Fruit fly (Drosophila melanogaster) whole organism, embryonic: ENCODE results near the gene yin.

Source experiments
- Adf1 ChIP-seq: fragments of 200-800 bp; sonication (Bioruptor generic); IDR thresholded peaks from 2 replicates; pipeline ENCODE4 v1.3.6; 2022; ENCODE audit warnings: missing biosample characterization, missing genetic modification characterization
- CG10209 ChIP-seq: fragments of 200-800 bp; sonication (Bioruptor generic); optimal IDR thresholded peaks from 3 replicates; lab custom pipeline; 2017; ENCODE audit warnings: missing biosample characterization, mild to moderate bottlenecking, missing genetic modification characterization, missing genetic modification reagents
- CG1024 ChIP-seq: fragments of 200-800 bp; sonication (Bioruptor generic); IDR thresholded peaks from 2 replicates; pipeline ENCODE4 v1.3.6; 2022; ENCODE audit warnings: missing biosample characterization, missing genetic modification characterization
- CG10959 ChIP-seq: fragments of 200-800 bp; sonication (Bioruptor generic); IDR thresholded peaks from 2 replicates; pipeline ENCODE4 v1.3.6; 2022; ENCODE audit warnings: missing biosample characterization, missing genetic modification characterization
- CG10979 ChIP-seq: fragments of 200-800 bp; sonication (Bioruptor generic); optimal IDR thresholded peaks from 2 replicates; lab custom pipeline; 2018; ENCODE audit warnings: missing biosample characterization, mild to moderate bottlenecking, missing genetic modification characterization, moderate library complexity
- CG11398 ChIP-seq: fragments of 200-800 bp; sonication (Bioruptor generic); optimal IDR thresholded peaks from 2 replicates; lab custom pipeline; 2016; ENCODE audit warnings: missing biosample characterization, missing genetic modification characterization
- CG11504 ChIP-seq: fragments of 200-800 bp; sonication (Bioruptor generic); optimal IDR thresholded peaks from 3 replicates; lab custom pipeline; 2019; ENCODE audit warnings: missing biosample characterization, mild to moderate bottlenecking, missing genetic modification characterization, moderate library complexity
- CG1233 ChIP-seq: fragments of 200-800 bp; sonication (Bioruptor generic); optimal IDR thresholded peaks from 4 replicates; lab custom pipeline; 2018; ENCODE audit warnings: missing biosample characterization, mild to moderate bottlenecking, missing genetic modification characterization
- CG13123 ChIP-seq: fragments of 200-800 bp; sonication (Bioruptor generic); optimal IDR thresholded peaks from 2 replicates; lab custom pipeline; 2016; ENCODE audit warnings: missing biosample characterization, missing genetic modification characterization
- CG13424 ChIP-seq: fragments of 200-800 bp; sonication (Bioruptor generic); optimal IDR thresholded peaks from 2 replicates; lab custom pipeline; 2019; ENCODE audit warnings: missing biosample characterization, mild to moderate bottlenecking, missing genetic modification characterization, moderate library complexity
- CG14710 ChIP-seq: fragments of 200-800 bp; sonication (Bioruptor generic); optimal IDR thresholded peaks from 3 replicates; lab custom pipeline; 2019; ENCODE audit warnings: missing biosample characterization, mild to moderate bottlenecking, missing genetic modification characterization, moderate library complexity
- CG17612 ChIP-seq: fragments of 200-800 bp; sonication (Bioruptor generic); IDR thresholded peaks from 2 replicates; pipeline ENCODE4 v1.3.6; 2022; ENCODE audit warnings: missing biosample characterization, missing genetic modification characterization
- CG17912 ChIP-seq: fragments of 200-800 bp; sonication (Bioruptor generic); optimal IDR thresholded peaks from 2 replicates; lab custom pipeline; 2018; ENCODE audit warnings: missing biosample characterization, mild to moderate bottlenecking, missing genetic modification characterization
- CG1792 ChIP-seq: fragments of 200-800 bp; sonication (Bioruptor generic); optimal IDR thresholded peaks from 2 replicates; lab custom pipeline; 2016; ENCODE audit warnings: missing biosample characterization, missing genetic modification characterization
- CG18764 ChIP-seq: fragments of 200-800 bp; sonication (Bioruptor generic); optimal IDR thresholded peaks from 3 replicates; lab custom pipeline; 2016; ENCODE audit warnings: missing biosample characterization, missing genetic modification characterization
- CG2120 ChIP-seq: fragments of 200-800 bp; sonication (Bioruptor generic); optimal IDR thresholded peaks from 3 replicates; lab custom pipeline; 2016; ENCODE audit warnings: missing biosample characterization, missing genetic modification characterization
- CG2678 ChIP-seq: fragments of 200-800 bp; sonication (Bioruptor generic); optimal IDR thresholded peaks from 3 replicates; lab custom pipeline; 2019; ENCODE audit warnings: missing biosample characterization, mild to moderate bottlenecking, missing genetic modification characterization, moderate library complexity
- CG30403 ChIP-seq: fragments of 200-800 bp; sonication (Bioruptor generic); optimal IDR thresholded peaks from 3 replicates; lab custom pipeline; 2016; ENCODE audit warnings: missing biosample characterization, missing genetic modification characterization
- CG7786 ChIP-seq: fragments of 200-800 bp; sonication (Bioruptor generic); optimal IDR thresholded peaks from 2 replicates; lab custom pipeline; 2016; ENCODE audit warnings: missing biosample characterization, missing genetic modification characterization
- CG7839 ChIP-seq: fragments of 200-800 bp; sonication (Bioruptor generic); optimal IDR thresholded peaks from 3 replicates; lab custom pipeline; 2018; ENCODE audit warnings: missing biosample characterization, mild to moderate bottlenecking, missing genetic modification characterization, moderate library complexity
- CG8089 ChIP-seq: fragments of 200-800 bp; sonication (Bioruptor generic); optimal IDR thresholded peaks from 3 replicates; lab custom pipeline; 2016; ENCODE audit warnings: missing biosample characterization, missing genetic modification characterization
- CoRest ChIP-seq: fragments of 200-800 bp; sonication (Bioruptor generic); optimal IDR thresholded peaks from 3 replicates; lab custom pipeline; 2018; ENCODE audit warnings: missing biosample characterization, mild to moderate bottlenecking, missing genetic modification characterization, moderate library complexity
- D ChIP-seq, 2 experiments: fragments of 200-800 bp in 1 of 2; fragments of >200 bp in 1 of 2; sonication (Bioruptor generic) in 1 of 2; optimal IDR thresholded peaks; 2 replicates in 1 of 2; 3 replicates in 1 of 2; lab custom pipeline; 2017; ENCODE audit warnings: mild to moderate bottlenecking in 1 of 2, missing biosample characterization in 1 of 2, missing genetic modification characterization in 1 of 2, missing genetic modification reagents in 1 of 2
- Hr3 ChIP-seq: fragments of 200-800 bp; sonication (Bioruptor generic); optimal IDR thresholded peaks from 3 replicates; lab custom pipeline; 2016; ENCODE audit warnings: missing biosample characterization, missing genetic modification characterization
- Hr51 ChIP-seq, 2 experiments: fragments of 200-800 bp; sonication (Bioruptor generic); optimal IDR thresholded peaks; 2 replicates in 1 of 2; 3 replicates in 1 of 2; lab custom pipeline; 2016 to 2018; ENCODE audit warnings: missing biosample characterization in 2 of 2, missing genetic modification characterization in 2 of 2, mild to moderate bottlenecking in 1 of 2, moderate library complexity in 1 of 2
- Med ChIP-seq: fragments of 200-800 bp; sonication (Bioruptor generic); peaks from one replicate; lab custom pipeline; 2016; ENCODE audit warnings: missing biosample characterization, missing genetic modification characterization, mild to moderate bottlenecking, inconsistent platforms, moderate library complexity
- NC2β ChIP-seq: fragments of 200-800 bp; sonication (Bioruptor generic); optimal IDR thresholded peaks from 2 replicates; lab custom pipeline; 2016; ENCODE audit warnings: missing biosample characterization, missing genetic modification characterization
- Oli ChIP-seq: fragments of 200-800 bp; sonication (Bioruptor generic); optimal IDR thresholded peaks from 2 replicates; lab custom pipeline; 2018; ENCODE audit warnings: missing biosample characterization, mild to moderate bottlenecking, missing genetic modification characterization, moderate library complexity
- Sox102F ChIP-seq: fragments of 200-800 bp; sonication (Bioruptor generic); optimal IDR thresholded peaks from 2 replicates; lab custom pipeline; 2018; ENCODE audit warnings: missing biosample characterization, mild to moderate bottlenecking, missing genetic modification characterization, moderate library complexity
- Vsx1 ChIP-seq: fragments of 200-800 bp; sonication (Bioruptor generic); optimal IDR thresholded peaks from 2 replicates; lab custom pipeline; 2017; ENCODE audit warnings: missing biosample characterization, mild to moderate bottlenecking, missing genetic modification characterization, missing genetic modification reagents
- bcd ChIP-seq: fragments of 200-800 bp; sonication (Bioruptor generic); optimal IDR thresholded peaks from 2 replicates; lab custom pipeline; 2017; ENCODE audit warnings: missing biosample characterization, mild to moderate bottlenecking, missing genetic modification characterization
- dmrt99B ChIP-seq: fragments of 200-800 bp; sonication (Bioruptor generic); optimal IDR thresholded peaks from 2 replicates; lab custom pipeline; 2018; ENCODE audit warnings: missing biosample characterization, mild to moderate bottlenecking, missing genetic modification characterization, moderate library complexity
- eve ChIP-seq, 2 experiments: fragments of >200 bp; optimal IDR thresholded peaks; 2 replicates each; lab custom pipeline; 2017; ENCODE audit warnings: missing biosample characterization in 2 of 2, missing genetic modification characterization in 2 of 2
- fd64A ChIP-seq: fragments of 200-800 bp; sonication (Bioruptor generic); optimal IDR thresholded peaks from 3 replicates; lab custom pipeline; 2018; ENCODE audit warnings: missing biosample characterization, mild to moderate bottlenecking, missing genetic modification characterization
- gem ChIP-seq: fragments of 200-800 bp; sonication (Bioruptor generic); optimal IDR thresholded peaks from 2 replicates; lab custom pipeline; 2019; ENCODE audit warnings: missing biosample characterization, mild to moderate bottlenecking, missing genetic modification characterization, moderate library complexity
- grau ChIP-seq: fragments of 200-800 bp; optimal IDR thresholded peaks from 3 replicates; lab custom pipeline; 2019; ENCODE audit warnings: missing biosample characterization, mild to moderate bottlenecking, missing genetic modification characterization, moderate library complexity
- hbn ChIP-seq: fragments of 200-800 bp; sonication (Bioruptor generic); IDR thresholded peaks from 2 replicates; pipeline ENCODE4 v1.3.6; 2022; ENCODE audit warnings: missing biosample characterization, missing genetic modification characterization; ENCODE audit not compliant: partially characterized antibody
- hkb ChIP-seq, 2 experiments: fragments of 200-800 bp in 1 of 2; fragments of >200 bp in 1 of 2; sonication (Bioruptor generic) in 1 of 2; IDR thresholded peaks in 1 of 2; optimal IDR thresholded peaks in 1 of 2; 2 replicates each; pipeline versions ENCODE4 v1.3.6 to Lab custom; 2017 to 2022; ENCODE audit warnings: missing biosample characterization in 1 of 2, missing genetic modification characterization in 1 of 2
- inv ChIP-seq: fragments of 200-800 bp; sonication (Bioruptor generic); IDR thresholded peaks from 2 replicates; pipeline ENCODE4 v1.3.6; 2022; ENCODE audit warnings: missing biosample characterization, missing genetic modification characterization; ENCODE audit not compliant: partially characterized antibody
- onecut ChIP-seq: fragments of 200-800 bp; sonication (Bioruptor generic); IDR thresholded peaks from 2 replicates; pipeline ENCODE4 v1.3.6; 2022; ENCODE audit warnings: missing biosample characterization, missing genetic modification characterization
- pho ChIP-seq: fragments of 200-800 bp; sonication (Bioruptor generic); optimal IDR thresholded peaks from 2 replicates; lab custom pipeline; 2016; ENCODE audit warnings: missing biosample characterization, missing genetic modification characterization
- pnt ChIP-seq: fragments of 200-800 bp; sonication (Bioruptor generic); optimal IDR thresholded peaks from 3 replicates; lab custom pipeline; 2016; ENCODE audit warnings: missing biosample characterization, missing genetic modification characterization
- pzg ChIP-seq: fragments of 200-800 bp; sonication (Bioruptor generic); optimal IDR thresholded peaks from 3 replicates; lab custom pipeline; 2018; ENCODE audit warnings: missing biosample characterization, mild to moderate bottlenecking, missing genetic modification characterization, moderate library complexity
- row ChIP-seq: fragments of 200-800 bp; sonication (Bioruptor generic); IDR thresholded peaks from 3 replicates; pipeline ENCODE4 v1.3.6; 2022; ENCODE audit warnings: missing biosample characterization, missing genetic modification characterization
- sr ChIP-seq: fragments of 200-800 bp; sonication (Bioruptor generic); IDR thresholded peaks from 3 replicates; pipeline ENCODE4 v1.3.6; 2022; ENCODE audit warnings: missing biosample characterization, missing genetic modification characterization
- trem ChIP-seq: fragments of 200-800 bp; optimal IDR thresholded peaks from 3 replicates; lab custom pipeline; 2019; ENCODE audit warnings: missing biosample characterization, mild to moderate bottlenecking, missing genetic modification characterization, moderate library complexity
- unpg ChIP-seq: fragments of 200-800 bp; sonication (Bioruptor generic); optimal IDR thresholded peaks from 3 replicates; lab custom pipeline; 2018; ENCODE audit warnings: missing biosample characterization, mild to moderate bottlenecking, missing genetic modification characterization, moderate library complexity
- usp ChIP-seq: fragments of >200 bp; optimal IDR thresholded peaks from 2 replicates; lab custom pipeline; 2017; ENCODE audit warnings: missing biosample characterization, missing genetic modification characterization
- vvl ChIP-seq: fragments of 200-800 bp; sonication (Bioruptor generic); IDR thresholded peaks from 2 replicates; pipeline ENCODE4 v1.3.6; 2022; ENCODE audit warnings: missing biosample characterization, missing genetic modification characterization

Gene yin

DNA sequence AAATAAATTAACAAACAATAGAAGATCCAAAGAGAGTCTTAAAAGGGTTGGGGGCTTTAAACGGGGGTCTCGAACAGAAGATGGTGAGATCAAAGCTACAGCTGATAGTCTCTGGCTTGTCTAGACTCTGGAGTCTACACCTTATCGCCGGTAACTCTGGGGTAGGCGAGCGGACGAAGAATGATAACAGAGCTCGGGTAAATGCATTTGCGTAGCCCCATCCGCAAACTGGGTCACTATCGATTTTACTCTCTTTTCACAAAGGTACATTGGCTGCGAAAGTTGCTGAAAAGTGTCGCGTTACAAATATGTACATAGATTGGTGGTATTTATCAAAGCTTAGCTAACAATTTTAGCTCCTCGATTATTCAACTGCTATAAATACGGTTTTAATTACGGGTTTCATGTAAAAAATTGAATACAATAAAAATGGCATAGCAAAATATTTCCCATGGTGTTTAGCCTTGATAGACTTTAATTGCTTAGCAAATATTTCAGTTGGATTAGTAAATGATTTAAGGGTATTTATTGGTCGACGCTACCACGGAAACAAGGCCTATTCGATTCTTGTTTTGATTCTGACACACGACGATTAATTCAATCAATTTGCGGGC is 4.8 kb downstream of the yin start:
- TF ChIP-seq vvl (GFP tag; lab: Robert Waterston, UW) (no peak), inv (GFP tag; lab: Robert Waterston, UW) (no peak), CG2120 (GFP tag; lab: Kevin White, UChicago) (peak; percentile 5), CG13123 (GFP tag; lab: Kevin White, UChicago) (no peak), CG1233 (GFP tag; lab: Kevin White, UChicago) (no peak), grau (peak; percentile 16), CG11504 (tag; lab: Kevin White, UChicago) (peak; percentile 42), pnt (GFP tag; lab: Kevin White, UChicago) (no peak), CG11398 (GFP tag; lab: Kevin White, UChicago) (no peak), CG30403 (peak; percentile 19), CG8089 (GFP tag; lab: Kevin White, UChicago) (no peak), onecut (GFP tag; lab: Robert Waterston, UW) (0 out of 2 replicates have a peak, but pooled peaks have one; percentile 16), CG1792 (GFP tag; lab: Kevin White, UChicago) (no peak), unpg (GFP tag; lab: Kevin White, UChicago) (peak; percentile 8), CG10979 (tag; lab: Kevin White, UChicago) (peak; percentile 12), CG10209 (peak; percentile 0), CG1024 (GFP tag; lab: Robert Waterston, UW) (no peak), CG18764 (no peak), Med (GFP tag; lab: Kevin White, UChicago) (peak; percentile 33), CG10959 (no peak), Hr3 (GFP tag; lab: Kevin White, UChicago) (peak; percentile 22), fd64A (no peak), usp (GFP tag; lab: Kevin White, UChicago) (no peak), sr (no peak), CG7786 (GFP tag; lab: Kevin White, UChicago) (no peak), Vsx1 (GFP tag; lab: Kevin White, UChicago) (no peak), bcd (no peak), hkb (optimal IDR thresholded peaks at IDR 0.05; lab: Kevin White, UChicago) (no peak), hkb (GFP tag; IDR thresholded peaks at IDR 0.05; lab: Robert Waterston, UW) (no peak), Adf1 (no peak), D (optimal IDR thresholded peaks at IDR 0.05; lab: Kevin White, UChicago) (no peak), D (GFP tag; optimal IDR thresholded peaks at IDR 0.05; lab: Kevin White, UChicago) (no peak), CG7839 (peak; percentile 1), pzg (GFP tag; lab: Kevin White, UChicago) (no peak), row (peak; percentile 28; the same call in 1 of the 3 replicates), CoRest (tag; lab: Kevin White, UChicago) (peak; percentile 26), trem (no peak), CG14710 (tag; lab: Kevin White, UChicago) (peak; percentile 17), Oli (tag; lab: Kevin White, UChicago) (peak; percentile 25), Hr51 (GFP tag; optimal IDR thresholded peaks at IDR 0.05; lab: Kevin White, UChicago) (peak in 1 of 2 experiments; percentile 26), CG13424 (peak; percentile 3), pho (GFP tag; lab: Kevin White, UChicago) (no peak), CG17612 (GFP tag; lab: Robert Waterston, UW) (no peak), CG17912 (GFP tag; lab: Kevin White, UChicago) (no peak), NC2β (no peak), eve (GFP tag; optimal IDR thresholded peaks at IDR 0.05; lab: Kevin White, UChicago) (peak in 1 of 2 experiments; percentile 1), CG2678 (tag; lab: Kevin White, UChicago) (peak; percentile 40), dmrt99B (peak; percentile 38), gem (tag; lab: Kevin White, UChicago) (peak; percentile 51), hbn (no peak), Sox102F (peak; percentile 8)
